Worm (Caenorhabditis elegans) whole organism, L3 larva: Measurements from ENCODE around the gene C25F9.13.

ENCODE experiments used
- ZK546.5 ChIP-seq: sonication (generic microtip); optimal IDR thresholded peaks from 2 replicates; lab custom pipeline; 2017; ENCODE audit warnings: missing biosample characterization, missing genetic modification characterization
- ama-1 ChIP-seq: fragments of 150-350 bp; optimal IDR thresholded peaks from 2 replicates; lab custom pipeline; 2018
- ceh-28 ChIP-seq: fragments of 150-350 bp; optimal IDR thresholded peaks from 2 replicates; lab custom pipeline; 2014; ENCODE audit warnings: missing biosample characterization, missing genetic modification reagents, missing genetic modification characterization
- ceh-82 ChIP-seq: fragments of 150-350 bp; optimal IDR thresholded peaks from 2 replicates; lab custom pipeline; 2014; ENCODE audit warnings: missing biosample characterization, missing genetic modification characterization
- daf-12 ChIP-seq: fragments of 150-350 bp; optimal IDR thresholded peaks from 2 replicates; lab custom pipeline; 2014; ENCODE audit warnings: missing biosample characterization, missing genetic modification reagents, missing genetic modification characterization
- egl-27 ChIP-seq: sonication (generic microtip); optimal IDR thresholded peaks from 4 replicates; lab custom pipeline; 2017; ENCODE audit warnings: missing biosample characterization, missing genetic modification reagents, missing genetic modification characterization
- egl-5 ChIP-seq: fragments of 150-350 bp; optimal IDR thresholded peaks from 2 replicates; lab custom pipeline; 2017; ENCODE audit warnings: missing biosample characterization, missing genetic modification reagents, missing genetic modification characterization, inconsistent platforms
- elt-2 ChIP-seq: sonication (generic microtip); optimal IDR thresholded peaks from 2 replicates; lab custom pipeline; 2016; ENCODE audit warnings: missing genetic modification reagents, mild to moderate bottlenecking, missing genetic modification characterization, missing compliant biosample characterization
- fkh-2 ChIP-seq: fragments of 150-350 bp; optimal IDR thresholded peaks from 2 replicates; lab custom pipeline; 2014; ENCODE audit warnings: missing biosample characterization, missing genetic modification reagents, missing genetic modification characterization
- fos-1 ChIP-seq: fragments of 150-350 bp; optimal IDR thresholded peaks from 2 replicates; lab custom pipeline; 2014; ENCODE audit warnings: missing biosample characterization, missing genetic modification characterization
- hmg-11 ChIP-seq: sonication (generic microtip); optimal IDR thresholded peaks from 2 replicates; lab custom pipeline; 2016; ENCODE audit warnings: missing genetic modification characterization, missing compliant biosample characterization
- lsy-12 ChIP-seq: sonication (generic microtip); optimal IDR thresholded peaks from 2 replicates; lab custom pipeline; 2016; ENCODE audit warnings: mild to moderate bottlenecking, missing genetic modification characterization, missing compliant biosample characterization
- mdl-1 ChIP-seq: fragments of 150-350 bp; optimal IDR thresholded peaks from 2 replicates; lab custom pipeline; 2014; ENCODE audit warnings: missing biosample characterization, missing genetic modification characterization
- nhr-11 ChIP-seq: fragments of 150-350 bp; optimal IDR thresholded peaks from 2 replicates; lab custom pipeline; 2014; ENCODE audit warnings: missing biosample characterization, missing genetic modification characterization
- nhr-12 ChIP-seq: fragments of 150-350 bp; optimal IDR thresholded peaks from 2 replicates; lab custom pipeline; 2014; ENCODE audit warnings: missing biosample characterization, missing genetic modification characterization
- nhr-23 ChIP-seq: fragments of 150-350 bp; optimal IDR thresholded peaks from 2 replicates; lab custom pipeline; 2014; ENCODE audit warnings: missing biosample characterization, missing genetic modification reagents, missing genetic modification characterization
- nhr-237 ChIP-seq: fragments of 150-350 bp; optimal IDR thresholded peaks from 2 replicates; lab custom pipeline; 2014; ENCODE audit warnings: missing biosample characterization, missing genetic modification characterization
- nhr-25 ChIP-seq: sonication (generic microtip); optimal IDR thresholded peaks from 2 replicates; lab custom pipeline; 2017; ENCODE audit warnings: missing biosample characterization, missing genetic modification characterization
- nhr-28 ChIP-seq: fragments of 150-350 bp; optimal IDR thresholded peaks from 2 replicates; lab custom pipeline; 2014; ENCODE audit warnings: missing biosample characterization, missing genetic modification characterization
- nhr-76 ChIP-seq: fragments of 150-350 bp; sonication (generic microtip); optimal IDR thresholded peaks from 5 replicates; lab custom pipeline; 2014; ENCODE audit warnings: missing biosample characterization, missing genetic modification characterization
- pha-4 ChIP-seq: fragments of 150-350 bp; optimal IDR thresholded peaks from 2 replicates; lab custom pipeline; 2014; ENCODE audit warnings: missing biosample characterization, missing genetic modification reagents, missing genetic modification characterization
- pqm-1 ChIP-seq: fragments of 150-350 bp; optimal IDR thresholded peaks from 2 replicates; lab custom pipeline; 2017; ENCODE audit warnings: missing biosample characterization, missing genetic modification characterization, inconsistent platforms
- sea-2 ChIP-seq: fragments of 150-350 bp; sonication (generic microtip); optimal IDR thresholded peaks from 4 replicates; lab custom pipeline; 2014; ENCODE audit warnings: missing biosample characterization, missing genetic modification reagents, missing genetic modification characterization
- snpc-4 ChIP-seq: fragments of 150-350 bp; optimal IDR thresholded peaks from 2 replicates; lab custom pipeline; 2014; ENCODE audit warnings: missing biosample characterization, missing genetic modification characterization
- tbx-2 ChIP-seq: sonication (generic microtip); optimal IDR thresholded peaks from 2 replicates; lab custom pipeline; 2016; ENCODE audit warnings: mild to moderate bottlenecking, missing genetic modification characterization, missing compliant biosample characterization
- unc-62 ChIP-seq: fragments of 150-350 bp; sonication (generic microtip); optimal IDR thresholded peaks from 4 replicates; lab custom pipeline; 2014; ENCODE audit warnings: missing biosample characterization, missing genetic modification reagents, missing genetic modification characterization
- ztf-11 ChIP-seq: fragments of 150-350 bp; optimal IDR thresholded peaks from 2 replicates; lab custom pipeline; 2014; ENCODE audit warnings: missing biosample characterization, missing genetic modification characterization
- ztf-4 ChIP-seq: fragments of 150-350 bp; optimal IDR thresholded peaks from 2 replicates; lab custom pipeline; 2014; ENCODE audit warnings: missing biosample characterization, missing genetic modification characterization

The C25F9.13 gene

ce11 chrV:19410663-19411062 is 11.9 kb upstream of the C25F9.13 start, which contains the start of gene C25F9.5 (continued):
- TF ChIP-seq mdl-1, result no peak
- TF ChIP-seq, all 47 proteins: peak for 4

ce11 chrV:19405276-19405815 is 6.6 kb upstream of the C25F9.13 start, which contains the start of the genes C25F9.6 and C25F9.10:
TSS of gene C25F9.6 (minus strand) at chrV:19405326.
TSS of gene C25F9.10 (plus strand) at chrV:19405729.
- peak; percentile 60 for TF ChIP-seq elt-2 (tag; lab: Kevin White, UChicago)
- TF ChIP-seq pqm-1 (tag; lab: Kevin White, UChicago), result peak; percentile 35
- no peak for TF ChIP-seq tbx-2 (tag; lab: Kevin White, UChicago)
- peak; percentile 35 for TF ChIP-seq pha-4 (tag; lab: Kevin White, UChicago)

ce11 chrV:19403619-19404018 is 4.8 kb upstream of the C25F9.13 start:
- TF ChIP-seq fos-1, result no peak
- no peak for TF ChIP-seq nhr-25
- TF ChIP-seq unc-62, result no peak
- no peak for TF ChIP-seq snpc-4
- no peak for TF ChIP-seq sea-2
- no peak for TF ChIP-seq nhr-28 (tag; lab: Kevin White, UChicago)
- TF ChIP-seq nhr-12 (tag; lab: Kevin White, UChicago), result no peak
- no peak for TF ChIP-seq egl-27 (tag; lab: Kevin White, UChicago)
- TF ChIP-seq elt-2 (tag; lab: Kevin White, UChicago), result no peak
- TF ChIP-seq lsy-12 (tag; lab: Kevin White, UChicago), result no peak
- TF ChIP-seq nhr-23 (tag; lab: Kevin White, UChicago), result no peak
- no peak for TF ChIP-seq pha-4 (tag; lab: Kevin White, UChicago)
- TF ChIP-seq ztf-4, result no peak

- TF ChIP-seq ZK546.5 (tag; lab: Kevin White, UChicago) (no peak), nhr-28 (tag; lab: Kevin White, UChicago) (no peak), hmg-11 (no peak), nhr-76 (tag; lab: Kevin White, UChicago) (no peak), fkh-2 (tag; lab: Kevin White, UChicago) (no peak), egl-27 (tag; lab: Kevin White, UChicago) (no peak), pqm-1 (tag; lab: Kevin White, UChicago) (no peak), ztf-11 (no peak)
Observed at ce11 chrV:19402855-19403254, 4.1 kb upstream of the C25F9.13 start, which contains the start of gene C25F9.12. TSS of gene C25F9.12 (minus strand) at chrV:19402955.

DNA sequence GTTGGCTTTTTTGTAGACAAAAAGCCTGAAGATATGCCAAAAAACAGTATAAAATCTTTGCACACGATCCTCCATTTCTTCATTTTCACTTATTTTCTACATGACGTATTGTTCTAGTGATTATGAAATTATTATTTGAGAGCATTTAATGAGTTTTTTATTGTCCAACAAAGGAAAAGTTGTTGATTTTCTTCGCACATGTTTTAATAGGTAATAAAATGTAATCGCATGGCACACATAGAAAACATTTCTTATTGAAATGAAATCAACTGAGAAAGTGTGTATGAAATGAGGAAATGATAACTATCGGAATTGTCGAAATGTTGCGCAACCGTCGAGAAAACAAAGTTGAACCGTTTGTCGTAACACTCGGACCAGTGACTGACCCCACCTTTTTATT is 2.6 kb upstream of the C25F9.13 start:
- TF ChIP-seq ztf-11 (no peak), elt-2 (tag; lab: Kevin White, UChicago) (peak; percentile 52), nhr-237 (tag; lab: Kevin White, UChicago) (no peak), lsy-12 (tag; lab: Kevin White, UChicago) (no peak), nhr-23 (tag; lab: Kevin White, UChicago) (no peak), snpc-4 (no peak), pqm-1 (tag; lab: Kevin White, UChicago) (peak; percentile 53), ama-1 (lab: Kevin White, UChicago) (no peak), pha-4 (tag; lab: Kevin White, UChicago) (peak; percentile 27)

ce11 chrV:19400619-19401018 is 1.8 kb upstream of the C25F9.13 start, which contains the start of gene srw-86:
TSS of gene srw-86 (minus strand) at chrV:19400719.
- no peak for TF ChIP-seq ceh-82 (tag; lab: Kevin White, UChicago)
- no peak for TF ChIP-seq nhr-23 (tag; lab: Kevin White, UChicago)
- TF ChIP-seq unc-62, result no peak
- no peak for TF ChIP-seq daf-12 (tag; lab: Kevin White, UChicago)
- no peak for TF ChIP-seq nhr-28 (tag; lab: Kevin White, UChicago)
- TF ChIP-seq ztf-11, result no peak
- TF ChIP-seq ceh-28 (tag; lab: Kevin White, UChicago), result no peak
- TF ChIP-seq nhr-11, result no peak
- TF ChIP-seq mdl-1, result no peak
- no peak for TF ChIP-seq nhr-25
- TF ChIP-seq ztf-4, result no peak
- TF ChIP-seq fkh-2 (tag; lab: Kevin White, UChicago), result no peak
- TF ChIP-seq hmg-11, result no peak
- no peak for TF ChIP-seq nhr-237 (tag; lab: Kevin White, UChicago)
- TF ChIP-seq egl-5 (tag; lab: Kevin White, UChicago), result no peak
- TF ChIP-seq snpc-4, result no peak
- TF ChIP-seq, all 47 proteins: peak for 0

ce11 chrV:19399282-19399681 is 500 bp upstream of the C25F9.13 start:
- TF ChIP-seq elt-2 (tag; lab: Kevin White, UChicago), result peak; percentile 4
